Worm (Caenorhabditis elegans): ENCODE results near the gene F25B4.7.

DNA sequence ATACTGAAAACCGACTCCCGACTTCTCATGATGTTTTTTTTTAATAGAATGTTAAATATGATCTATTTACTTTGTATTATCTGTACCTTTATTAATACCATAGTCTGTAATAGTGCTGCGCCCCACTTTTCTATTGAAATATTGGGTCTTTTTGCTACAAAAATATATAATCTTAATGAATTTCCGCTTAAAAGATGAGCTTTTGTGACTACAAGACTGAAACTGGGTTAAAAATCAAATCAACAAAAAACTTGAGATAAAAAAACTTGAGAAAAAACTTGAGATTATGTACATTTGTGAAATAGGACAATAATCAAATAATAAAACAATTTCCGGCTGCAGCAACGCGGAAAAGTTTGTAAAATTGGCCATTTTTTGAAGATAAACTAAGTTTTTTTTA, 43.8 kb upstream of the F25B4.7 start, which contains the start of gene K09H11.15:
- TF ChIP-seq lsy-2 (tag; optimal IDR thresholded peaks at IDR 0.05), result no peak
- TF ChIP-seq aha-1 (tag), result no peak
- TF ChIP-seq nhr-28 (tag; optimal IDR thresholded peaks at IDR 0.05), result no peak
- no peak for TF ChIP-seq ceh-82 (tag; optimal IDR thresholded peaks at IDR 0.05)
- TF ChIP-seq aly-2 (tag; optimal IDR thresholded peaks at IDR 0.05), result no peak

Data from whole organism, L4 larva.